Worm (Caenorhabditis elegans): ENCODE measurements around the gene srsx-27.

srsx-27 gene

ce11 chrV:10182984-10183383 is 33.2 kb downstream of the srsx-27 start, which contains the start of gene ZK856.4:
TSS of gene ZK856.4 (plus strand) at chrV:10183284.
- TF ChIP-seq nhr-6 (tag; optimal IDR thresholded peaks at IDR 0.05), result no peak
- TF ChIP-seq sem-4 (tag; optimal IDR thresholded peaks at IDR 0.05), result no peak

DNA sequence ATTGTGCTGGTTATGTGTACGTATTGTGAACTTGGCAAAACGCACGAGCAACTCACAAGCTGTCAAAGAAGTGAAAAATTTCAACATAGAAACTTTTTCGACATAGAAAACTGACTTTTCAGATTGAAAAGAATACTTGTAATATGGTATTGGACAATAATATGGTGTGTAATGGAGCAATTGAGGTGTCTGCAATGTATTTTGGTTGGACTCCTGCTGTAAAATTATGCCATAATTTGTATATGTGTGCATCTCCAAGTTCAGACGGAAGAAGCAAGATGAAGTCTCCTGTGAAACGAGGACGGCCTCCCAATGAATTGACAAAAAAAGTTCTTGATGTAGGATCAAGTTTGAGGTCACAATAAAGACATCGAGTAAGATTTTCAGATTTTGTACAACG is 34.0 kb downstream of the srsx-27 start:
- TF ChIP-seq R02D3.7 (tag; optimal IDR thresholded peaks at IDR 0.05) (no peak), elt-3 (tag; optimal IDR thresholded peaks at IDR 0.05) (no peak), sma-3 (GFP tag; optimal IDR thresholded peaks at IDR 0.05) (no peak), ceh-16 (tag; optimal IDR thresholded peaks at IDR 0.05) (no peak), lin-13 (GFP tag; optimal IDR thresholded peaks at IDR 0.05) (no peak), Y55F3AM.14 (GFP tag; optimal IDR thresholded peaks at IDR 0.05) (no peak), nhr-12 (tag; optimal IDR thresholded peaks at IDR 0.05) (no peak), unc-39 (tag; optimal IDR thresholded peaks at IDR 0.05) (no peak), lin-11 (tag; optimal IDR thresholded peaks at IDR 0.05) (no peak), sem-4 (tag; optimal IDR thresholded peaks at IDR 0.05) (no peak), crh-2 (tag; optimal IDR thresholded peaks at IDR 0.05) (no peak), peb-1 (tag; optimal IDR thresholded peaks at IDR 0.05) (no peak), skn-1 (tag; optimal IDR thresholded peaks at IDR 0.05) (no peak), snpc-4 (tag; optimal IDR thresholded peaks at IDR 0.05) (no peak), nhr-237 (tag; optimal IDR thresholded peaks at IDR 0.05) (no peak)

ce11 chrV:10185719-10186118 is 35.9 kb downstream of the srsx-27 start, which contains the start of gene ZK856.18:
TSS of gene ZK856.18 (minus strand) at chrV:10186007.
- TF ChIP-seq lin-11 (tag; optimal IDR thresholded peaks at IDR 0.05) (no peak), peb-1 (tag; optimal IDR thresholded peaks at IDR 0.05) (no peak), elt-3 (tag; optimal IDR thresholded peaks at IDR 0.05) (no peak), crh-2 (tag; optimal IDR thresholded peaks at IDR 0.05) (no peak), ceh-16 (tag; optimal IDR thresholded peaks at IDR 0.05) (no peak), nhr-129 (tag; optimal IDR thresholded peaks at IDR 0.05) (no peak), alr-1 (tag; optimal IDR thresholded peaks at IDR 0.05) (no peak), ZK546.5 (tag; optimal IDR thresholded peaks at IDR 0.05) (no peak), C34F6.9 (tag; optimal IDR thresholded peaks at IDR 0.05) (no peak), blmp-1 (tag; optimal IDR thresholded peaks at IDR 0.05; ENCODE audit: insufficient read depth) (no peak), Y55F3AM.14 (GFP tag; optimal IDR thresholded peaks at IDR 0.05) (no peak), nhr-6 (tag; optimal IDR thresholded peaks at IDR 0.05) (no peak)

DNA sequence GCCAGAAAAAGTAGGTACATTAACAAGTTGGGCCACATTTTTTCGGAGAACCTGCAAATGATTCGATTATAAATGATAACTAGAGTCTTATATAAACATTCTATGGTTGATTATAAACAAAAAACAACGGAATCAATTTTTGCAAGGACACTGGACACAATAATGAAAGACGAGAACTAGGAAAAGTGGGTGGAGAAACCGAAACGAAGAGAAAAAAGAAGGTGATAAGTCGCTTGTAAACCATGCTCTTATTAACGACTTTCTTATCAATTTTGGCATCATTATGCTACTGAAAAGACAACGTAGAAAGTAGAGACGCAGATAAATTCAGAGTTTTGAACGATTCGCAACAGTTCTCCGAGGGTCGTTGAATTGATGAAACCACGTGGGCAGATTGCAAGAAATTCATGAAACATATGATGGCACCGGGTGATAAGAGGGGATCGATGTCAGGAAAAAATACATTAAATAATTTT is 40.3 kb downstream of the srsx-27 start, which contains the start of gene ZK856.5:
Gene ZK856.5, minus strand, starts transcription at position 51 of the 476 bp plus-strand sequence.
- no peak for TF ChIP-seq sem-4 (tag; optimal IDR thresholded peaks at IDR 0.05)
- TF ChIP-seq crh-2 (tag; optimal IDR thresholded peaks at IDR 0.05), result peak; percentile 61
- no peak for TF ChIP-seq nhr-77 (tag; optimal IDR thresholded peaks at IDR 0.05)
- no peak for TF ChIP-seq ztf-11 (tag; optimal IDR thresholded peaks at IDR 0.05)
- TF ChIP-seq fos-1 (tag; optimal IDR thresholded peaks at IDR 0.05), result peak; percentile 71
- TF ChIP-seq unc-39 (tag; optimal IDR thresholded peaks at IDR 0.05), result no peak
- no peak for TF ChIP-seq nhr-23 (tag; optimal IDR thresholded peaks at IDR 0.05)
- TF ChIP-seq snpc-4 (tag; optimal IDR thresholded peaks at IDR 0.05), result no peak
- TF ChIP-seq mbf-1 (tag; optimal IDR thresholded peaks at IDR 0.05), result no peak
- peak in 1 of 2 experiments; percentile 36 for TF ChIP-seq mdl-1 (tag; optimal IDR thresholded peaks at IDR 0.05)
- TF ChIP-seq egl-27 (tag; optimal IDR thresholded peaks at IDR 0.05), result no peak
- TF ChIP-seq C34F6.9 (tag; optimal IDR thresholded peaks at IDR 0.05), result no peak
- TF ChIP-seq zag-1 (tag; optimal IDR thresholded peaks at IDR 0.05), result no peak
- TF ChIP-seq sma-3 (GFP tag; optimal IDR thresholded peaks at IDR 0.05), result no peak
- TF ChIP-seq sma-9 (GFP tag; optimal IDR thresholded peaks at IDR 0.05), result peak; percentile 68
- no peak for TF ChIP-seq sma-9 (tag; optimal IDR thresholded peaks at IDR 0.05)

DNA sequence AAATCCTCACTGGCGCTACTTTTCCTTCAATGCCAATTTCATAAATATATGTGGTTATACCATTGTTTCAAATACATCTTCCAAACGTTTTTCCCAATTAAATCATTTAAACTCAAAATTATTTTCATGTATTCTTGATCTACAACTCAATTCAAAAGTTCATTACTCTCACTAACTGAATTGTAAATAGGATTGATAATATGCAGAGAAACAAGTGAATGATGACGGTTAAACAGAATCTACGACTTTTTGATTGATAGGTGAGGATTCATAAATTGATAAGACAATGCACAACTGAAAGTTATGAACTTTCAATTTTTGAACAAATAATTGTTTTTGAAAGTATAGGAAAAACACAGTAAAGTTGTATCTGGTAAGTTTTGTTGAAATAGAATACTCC is 41.4 kb downstream of the srsx-27 start:
- TF ChIP-seq fos-1 (tag; optimal IDR thresholded peaks at IDR 0.05) (peak; percentile 35), R02D3.7 (tag; optimal IDR thresholded peaks at IDR 0.05) (no peak), sma-9 (GFP tag; optimal IDR thresholded peaks at IDR 0.05) (no peak), sma-9 (tag; optimal IDR thresholded peaks at IDR 0.05) (no peak), F13H6.1 (tag; optimal IDR thresholded peaks at IDR 0.05) (no peak)

DNA sequence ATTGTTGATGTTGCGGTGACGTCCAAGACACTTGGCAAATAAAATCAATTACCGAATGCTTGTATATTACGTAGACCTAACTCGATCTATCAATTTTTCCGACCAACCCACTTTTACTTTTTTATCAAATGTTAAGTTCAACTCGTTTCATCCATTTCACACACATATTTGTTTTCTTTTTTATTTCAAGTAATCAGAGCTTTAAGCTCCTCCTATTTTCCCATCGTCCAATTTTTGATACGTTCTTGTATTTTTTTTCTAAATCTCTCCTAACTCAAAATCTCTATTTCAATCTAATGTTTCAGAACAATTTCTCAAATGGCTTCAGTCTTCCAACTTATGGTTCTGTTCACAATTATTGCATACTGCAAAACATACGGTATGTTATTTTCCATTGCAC is 48.6 kb downstream of the srsx-27 start, which contains the start of gene ZK856.6:
Gene ZK856.6, plus strand, starts transcription at position 301 of the 400 bp plus-strand sequence.
- TF ChIP-seq nhr-25 (tag; optimal IDR thresholded peaks at IDR 0.05), result no peak
- TF ChIP-seq nhr-10 (tag; optimal IDR thresholded peaks at IDR 0.05), result no peak
- TF ChIP-seq ztf-1 (GFP tag; conservative IDR thresholded peaks at IDR 0.05), result no peak
- TF ChIP-seq nhr-237 (tag; optimal IDR thresholded peaks at IDR 0.05), result no peak
- no peak for TF ChIP-seq crh-2 (tag; optimal IDR thresholded peaks at IDR 0.05)
- TF ChIP-seq unc-39 (tag; optimal IDR thresholded peaks at IDR 0.05), result no peak
- no peak for TF ChIP-seq ZK546.5 (tag; optimal IDR thresholded peaks at IDR 0.05)
